Worm (Caenorhabditis elegans) whole organism, L4 larva: Measurements from ENCODE around the gene ZC443.4.

Source experiments
- aha-1 ChIP-seq: fragments of 150-350 bp; peaks from one replicate; lab custom pipeline; 2014; ENCODE audit warnings: missing biosample characterization, missing genetic modification characterization
- ama-1 ChIP-seq: fragments of 150-350 bp; optimal IDR thresholded peaks from 2 replicates; lab custom pipeline; 2014; ENCODE audit warnings: inconsistent platforms, mixed read lengths
- ctbp-1 ChIP-seq: fragments of 200-800 bp; sonication (Bioruptor generic); IDR thresholded peaks from 2 replicates; pipeline ENCODE4 v1.3.6; 2022; ENCODE audit warnings: missing genetic modification reagents, missing genetic modification characterization, missing compliant biosample characterization
- daf-16 ChIP-seq, 3 experiments: sonication (generic microtip); optimal IDR thresholded peaks; 2 replicates each; lab custom pipeline; 2016 to 2017; ENCODE audit warnings: missing genetic modification characterization in 3 of 3, missing genetic modification reagents in 3 of 3, mild to moderate bottlenecking in 2 of 3, missing compliant biosample characterization in 2 of 3, missing biosample characterization in 1 of 3, moderate library complexity in 1 of 3
- nhr-11 ChIP-seq: fragments of 150-350 bp; optimal IDR thresholded peaks from 2 replicates; lab custom pipeline; 2014; ENCODE audit warnings: missing biosample characterization, missing genetic modification characterization
- nhr-42 ChIP-seq: fragments of 200-800 bp; sonication (Bioruptor generic); IDR thresholded peaks from 2 replicates; pipeline ENCODE4 v1.3.6; 2022; ENCODE audit warnings: missing genetic modification characterization, missing compliant biosample characterization
- nhr-6 ChIP-seq: fragments of 150-350 bp; optimal IDR thresholded peaks from 2 replicates; lab custom pipeline; 2014; ENCODE audit warnings: missing biosample characterization, missing genetic modification characterization
- nhr-77 ChIP-seq: fragments of 150-350 bp; optimal IDR thresholded peaks from 2 replicates; lab custom pipeline; 2014; ENCODE audit warnings: missing biosample characterization, missing genetic modification characterization
- pha-4 ChIP-seq, 2 experiments: fragments of 150-350 bp in 1 of 2; fragments of 200-800 bp in 1 of 2; sonication (Bioruptor generic) in 1 of 2; IDR thresholded peaks in 1 of 2; optimal IDR thresholded peaks in 1 of 2; 2 replicates each; pipeline versions ENCODE4 v1.3.6 to Lab custom; 2014 to 2022; ENCODE audit warnings: missing genetic modification characterization in 2 of 2, missing genetic modification reagents in 2 of 2, missing biosample characterization in 1 of 2, missing compliant biosample characterization in 1 of 2
- snpc-4 ChIP-seq: fragments of 150-350 bp; optimal IDR thresholded peaks from 2 replicates; lab custom pipeline; 2014; ENCODE audit warnings: missing biosample characterization, missing genetic modification characterization
- unc-130 ChIP-seq: sonication (generic microtip); optimal IDR thresholded peaks from 2 replicates; lab custom pipeline; 2016; ENCODE audit warnings: missing genetic modification reagents, missing genetic modification characterization, missing compliant biosample characterization

DNA sequence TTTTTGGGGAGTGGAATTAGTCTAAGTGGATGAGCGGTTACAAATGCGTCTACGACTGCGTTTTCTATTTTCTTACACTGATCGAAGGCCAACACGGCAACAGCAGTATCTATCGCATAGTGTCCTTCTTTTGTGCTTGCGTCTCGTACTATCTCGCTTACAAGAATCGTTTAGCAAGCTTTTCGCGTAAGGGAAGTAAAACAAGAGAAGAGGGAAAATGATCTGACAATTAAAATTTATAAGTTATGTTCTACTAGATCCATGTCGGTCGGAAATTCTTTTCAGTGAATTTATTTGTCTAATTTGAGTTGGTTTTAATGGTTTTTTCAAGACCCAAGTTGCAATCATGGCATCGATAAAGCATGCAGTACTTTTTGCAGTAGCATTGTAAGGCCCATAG, 32.7 kb downstream of the ZC443.4 start, which contains the start of gene fkb-4:
- TF ChIP-seq ama-1 (lab: Kevin White, UChicago) (no peak), nhr-6 (tag; lab: Kevin White, UChicago) (no peak), ctbp-1 (GFP tag; lab: Robert Waterston, UW) (no peak), aha-1 (tag; lab: Kevin White, UChicago) (no peak), pha-4 (GFP tag; IDR thresholded peaks at IDR 0.05; lab: Robert Waterston, UW) (no peak), pha-4 (tag; optimal IDR thresholded peaks at IDR 0.05; lab: Kevin White, UChicago) (no peak), unc-130 (GFP tag; lab: Kevin White, UChicago) (no peak), snpc-4 (tag; lab: Kevin White, UChicago) (no peak), nhr-77 (tag; lab: Kevin White, UChicago) (no peak), nhr-11 (tag; lab: Kevin White, UChicago) (no peak), nhr-42 (GFP tag; lab: Robert Waterston, UW) (no peak), daf-16 (GFP tag; optimal IDR thresholded peaks at IDR 0.05; lab: Kevin White, UChicago) (no peak), daf-16 (tag; optimal IDR thresholded peaks at IDR 0.05; lab: Kevin White, UChicago) (no peak)
